Worm (Caenorhabditis elegans) whole organism, late embryonic: ENCODE data around the gene blos-4.

Experiments
- F13H6.1 ChIP-seq: sonication (generic microtip); optimal IDR thresholded peaks from 2 replicates; lab custom pipeline; 2016; ENCODE audit warnings: missing genetic modification characterization, missing compliant biosample characterization
- K02D7.2 ChIP-seq: sonication (generic microtip); optimal IDR thresholded peaks from 2 replicates; lab custom pipeline; 2017; ENCODE audit warnings: mild to moderate bottlenecking, missing genetic modification characterization, missing compliant biosample characterization
- K09A11.1 ChIP-seq: sonication (generic microtip); optimal IDR thresholded peaks from 2 replicates; lab custom pipeline; 2017; ENCODE audit warnings: antibody characterized with exemption, mild to moderate bottlenecking, missing genetic modification characterization, missing compliant biosample characterization; ENCODE audit not compliant: insufficient read depth
- T23F11.4 ChIP-seq: fragments of 200-800 bp; sonication (Bioruptor generic); optimal IDR thresholded peaks from 2 replicates; lab custom pipeline; 2018; ENCODE audit warnings: mild to moderate bottlenecking, missing genetic modification characterization, missing compliant biosample characterization
- ahr-1 ChIP-seq: sonication (generic microtip); optimal IDR thresholded peaks from 2 replicates; lab custom pipeline; 2016; ENCODE audit warnings: missing genetic modification characterization, missing compliant biosample characterization
- ama-1 ChIP-seq: fragments of 150-350 bp; optimal IDR thresholded peaks from 2 replicates; lab custom pipeline; 2014
- ceh-14 ChIP-seq: sonication (generic microtip); optimal IDR thresholded peaks from 2 replicates; lab custom pipeline; 2016; ENCODE audit warnings: missing genotype, missing genetic modification characterization, missing compliant biosample characterization
- ceh-18 ChIP-seq: sonication (generic microtip); optimal IDR thresholded peaks from 2 replicates; lab custom pipeline; 2016; ENCODE audit warnings: missing genetic modification characterization, missing compliant biosample characterization
- ceh-19 ChIP-seq: fragments of 200-800 bp; sonication (Bioruptor generic); optimal IDR thresholded peaks from 2 replicates; lab custom pipeline; 2018; ENCODE audit warnings: mild to moderate bottlenecking, missing genetic modification characterization, missing compliant biosample characterization
- ceh-24 ChIP-seq: sonication (generic microtip); optimal IDR thresholded peaks from 2 replicates; lab custom pipeline; 2016; ENCODE audit warnings: mild to moderate bottlenecking, missing genetic modification characterization, missing compliant biosample characterization
- ceh-30 ChIP-seq: fragments of 150-350 bp; optimal IDR thresholded peaks from 2 replicates; lab custom pipeline; 2014; ENCODE audit warnings: missing biosample characterization, missing genetic modification characterization
- ceh-34 ChIP-seq: sonication (generic microtip); optimal IDR thresholded peaks from 2 replicates; lab custom pipeline; 2016; ENCODE audit warnings: mild to moderate bottlenecking, missing genetic modification characterization, missing compliant biosample characterization
- ceh-45 ChIP-seq: fragments of 200-800 bp; sonication (Bioruptor generic); IDR thresholded peaks from 2 replicates; pipeline ENCODE4 v1.3.6; 2022; ENCODE audit warnings: missing genetic modification reagents, missing genetic modification characterization, missing compliant biosample characterization
- ceh-9 ChIP-seq: sonication (generic microtip); optimal IDR thresholded peaks from 2 replicates; lab custom pipeline; 2016; ENCODE audit warnings: mild to moderate bottlenecking, missing genetic modification characterization, inconsistent platforms, missing compliant biosample characterization
- che-1 ChIP-seq: sonication (generic microtip); optimal IDR thresholded peaks from 2 replicates; lab custom pipeline; 2016; ENCODE audit warnings: mild to moderate bottlenecking, missing genetic modification characterization, missing compliant biosample characterization
- dmd-4 ChIP-seq: sonication (generic microtip); optimal IDR thresholded peaks from 2 replicates; lab custom pipeline; 2016; ENCODE audit warnings: borderline replicate concordance, missing genetic modification characterization, missing compliant biosample characterization
- elt-2 ChIP-seq: sonication (generic microtip); optimal IDR thresholded peaks from 2 replicates; lab custom pipeline; 2016; ENCODE audit warnings: missing genetic modification reagents, missing genetic modification characterization, missing compliant biosample characterization
- elt-4 ChIP-seq: sonication (generic microtip); optimal IDR thresholded peaks from 2 replicates; lab custom pipeline; 2016; ENCODE audit warnings: missing genetic modification characterization, missing compliant biosample characterization
- eyg-1 ChIP-seq: sonication (generic microtip); optimal IDR thresholded peaks from 2 replicates; lab custom pipeline; 2016; ENCODE audit warnings: missing genotype, missing genetic modification characterization, missing compliant biosample characterization
- fax-1 ChIP-seq: sonication (generic microtip); optimal IDR thresholded peaks from 2 replicates; lab custom pipeline; 2016; ENCODE audit warnings: missing genotype, missing genetic modification characterization, missing compliant biosample characterization
- fkh-10 ChIP-seq: fragments of 150-350 bp; optimal IDR thresholded peaks from 2 replicates; lab custom pipeline; 2014; ENCODE audit warnings: missing biosample characterization, missing genetic modification reagents, missing genetic modification characterization
- fkh-6 ChIP-seq: sonication (generic microtip); optimal IDR thresholded peaks from 2 replicates; lab custom pipeline; 2016; ENCODE audit warnings: missing genetic modification characterization, missing compliant biosample characterization
- hlh-13 ChIP-seq: fragments of 200-800 bp; sonication (Bioruptor generic); optimal IDR thresholded peaks from 2 replicates; lab custom pipeline; 2018; ENCODE audit warnings: mild to moderate bottlenecking, missing genetic modification characterization, missing compliant biosample characterization
- hlh-15 ChIP-seq: sonication (generic microtip); optimal IDR thresholded peaks from 2 replicates; lab custom pipeline; 2016; ENCODE audit warnings: missing genetic modification characterization, missing compliant biosample characterization
- hlh-6 ChIP-seq: sonication (generic microtip); optimal IDR thresholded peaks from 2 replicates; lab custom pipeline; 2016; ENCODE audit warnings: missing genotype, missing genetic modification characterization, missing compliant biosample characterization
- hlh-8 ChIP-seq: sonication (generic microtip); optimal IDR thresholded peaks from 2 replicates; lab custom pipeline; 2016; ENCODE audit warnings: missing genotype, missing genetic modification characterization, missing compliant biosample characterization
- madf-2 ChIP-seq: sonication (generic microtip); optimal IDR thresholded peaks from 2 replicates; lab custom pipeline; 2017; ENCODE audit warnings: missing genetic modification characterization, missing compliant biosample characterization
- mec-3 ChIP-seq: sonication (generic microtip); optimal IDR thresholded peaks from 2 replicates; lab custom pipeline; 2016; ENCODE audit warnings: borderline replicate concordance, missing genetic modification characterization, missing compliant biosample characterization
- nfya-1 ChIP-seq: sonication (generic microtip); optimal IDR thresholded peaks from 2 replicates; lab custom pipeline; 2017; ENCODE audit warnings: missing genetic modification characterization, mild to moderate bottlenecking, missing compliant biosample characterization, antibody characterized with exemption, moderate library complexity
- nhr-11 ChIP-seq: fragments of 150-350 bp; optimal IDR thresholded peaks from 2 replicates; lab custom pipeline; 2014; ENCODE audit warnings: missing biosample characterization, missing genetic modification characterization
- nhr-232 ChIP-seq: sonication (generic microtip); optimal IDR thresholded peaks from 2 replicates; lab custom pipeline; 2016; ENCODE audit warnings: missing genetic modification characterization, missing compliant biosample characterization
- npax-4 ChIP-seq: sonication (generic microtip); optimal IDR thresholded peaks from 2 replicates; lab custom pipeline; 2016; ENCODE audit warnings: missing genetic modification characterization, missing compliant biosample characterization
- pag-3 ChIP-seq: sonication (generic microtip); optimal IDR thresholded peaks from 2 replicates; lab custom pipeline; 2016; ENCODE audit warnings: missing compliant biosample characterization, missing genetic modification characterization, borderline replicate concordance
- pax-1 ChIP-seq: fragments of 150-350 bp; optimal IDR thresholded peaks from 2 replicates; lab custom pipeline; 2014; ENCODE audit warnings: missing biosample characterization, missing genetic modification characterization
- pha-2 ChIP-seq: sonication (generic microtip); optimal IDR thresholded peaks from 2 replicates; lab custom pipeline; 2017; ENCODE audit warnings: mild to moderate bottlenecking, missing genetic modification characterization, missing compliant biosample characterization
- pros-1 ChIP-seq: fragments of 150-350 bp; optimal IDR thresholded peaks from 2 replicates; lab custom pipeline; 2014; ENCODE audit warnings: missing biosample characterization, missing genetic modification reagents, missing genetic modification characterization
- ref-2 ChIP-seq: sonication (generic microtip); optimal IDR thresholded peaks from 2 replicates; lab custom pipeline; 2016; ENCODE audit warnings: missing genetic modification characterization, missing compliant biosample characterization
- rnt-1 ChIP-seq: sonication (generic microtip); optimal IDR thresholded peaks from 2 replicates; lab custom pipeline; 2016; ENCODE audit warnings: missing genetic modification characterization, missing compliant biosample characterization
- sdc-2 ChIP-seq: sonication (generic microtip); optimal IDR thresholded peaks from 2 replicates; lab custom pipeline; 2016; ENCODE audit warnings: missing genotype, missing genetic modification characterization, missing compliant biosample characterization
- syd-9 ChIP-seq: sonication (generic microtip); optimal IDR thresholded peaks from 2 replicates; lab custom pipeline; 2016; ENCODE audit warnings: mild to moderate bottlenecking, missing genetic modification characterization, moderate library complexity, missing compliant biosample characterization
- tbx-2 ChIP-seq: sonication (generic microtip); optimal IDR thresholded peaks from 2 replicates; lab custom pipeline; 2016; ENCODE audit warnings: missing genetic modification characterization, missing compliant biosample characterization
- ttx-3 ChIP-seq: sonication (generic microtip); optimal IDR thresholded peaks from 2 replicates; lab custom pipeline; 2016; ENCODE audit warnings: missing genetic modification reagents, missing genetic modification characterization, missing compliant biosample characterization
- unc-3 ChIP-seq, 2 experiments: fragments of 200-800 bp in 1 of 2; sonication (Bioruptor generic) in 1 of 2; sonication (generic microtip) in 1 of 2; conservative IDR thresholded peaks in 1 of 2; optimal IDR thresholded peaks in 1 of 2; 2 replicates each; pipeline versions ENCODE4 v1.3.6 to Lab custom; 2016 to 2022; ENCODE audit warnings: missing compliant biosample characterization in 2 of 2, missing genetic modification characterization in 2 of 2, missing genetic modification reagents in 1 of 2
- unc-55 ChIP-seq: sonication (generic microtip); optimal IDR thresholded peaks from 2 replicates; lab custom pipeline; 2017; ENCODE audit warnings: missing biosample characterization, missing genetic modification reagents, missing genetic modification characterization
- unc-86 ChIP-seq: sonication (generic microtip); optimal IDR thresholded peaks from 2 replicates; lab custom pipeline; 2016; ENCODE audit warnings: missing genetic modification characterization, missing compliant biosample characterization
- zip-5 ChIP-seq: sonication (generic microtip); optimal IDR thresholded peaks from 2 replicates; lab custom pipeline; 2016; ENCODE audit warnings: missing genetic modification characterization, missing compliant biosample characterization
- ztf-16 ChIP-seq: sonication (generic microtip); optimal IDR thresholded peaks from 2 replicates; lab custom pipeline; 2017; ENCODE audit warnings: missing genetic modification characterization, missing compliant biosample characterization

The blos-4 gene

ce11 chrII:6247011-6247410 lies 2.0 kb downstream of the blos-4 start, which contains the start of gene T24H7.2:
Gene T24H7.2, plus strand, starts transcription at chrII:6247311.
- TF ChIP-seq zip-5 (tag; lab: Kevin White, UChicago) (no peak), pag-3 (tag; lab: Kevin White, UChicago) (no peak), elt-2 (tag; lab: Kevin White, UChicago) (no peak), K02D7.2 (tag; lab: Kevin White, UChicago) (no peak), ceh-45 (GFP tag; lab: Robert Waterston, UW) (no peak), ceh-24 (tag; lab: Kevin White, UChicago) (no peak), ceh-18 (tag; lab: Kevin White, UChicago) (no peak)
- TF ChIP-seq, all 69 proteins: peak for 0

ce11 chrII:6248029-6248428 lies 3.0 kb downstream of the blos-4 start:
- TF ChIP-seq nhr-232 (tag; lab: Kevin White, UChicago) (no peak), pag-3 (tag; lab: Kevin White, UChicago) (no peak), hlh-13 (GFP tag; lab: Kevin White, UChicago) (no peak), npax-4 (no peak), zip-5 (tag; lab: Kevin White, UChicago) (no peak), ceh-24 (tag; lab: Kevin White, UChicago) (no peak), madf-2 (tag; lab: Kevin White, UChicago) (no peak), ceh-19 (GFP tag; lab: Kevin White, UChicago) (no peak), hlh-15 (no peak), che-1 (no peak), ztf-16 (tag; lab: Kevin White, UChicago) (no peak), mec-3 (tag; lab: Kevin White, UChicago) (no peak), eyg-1 (no peak), nhr-11 (tag; lab: Kevin White, UChicago) (no peak), K02D7.2 (tag; lab: Kevin White, UChicago) (no peak)

- TF ChIP-seq hlh-6 (tag; lab: Kevin White, UChicago), result peak; percentile 84
- TF ChIP-seq T23F11.4 (GFP tag; lab: Kevin White, UChicago), result peak; percentile 78
- peak; percentile 72 for TF ChIP-seq syd-9 (tag; lab: Kevin White, UChicago)
- no peak for TF ChIP-seq ceh-30 (tag; lab: Kevin White, UChicago)
- peak; percentile 52 for TF ChIP-seq pha-2 (tag; lab: Kevin White, UChicago)
- TF ChIP-seq ttx-3, result peak; percentile 42
- peak; percentile 86 for TF ChIP-seq ceh-19 (GFP tag; lab: Kevin White, UChicago)
- no peak for TF ChIP-seq fkh-10 (GFP tag; lab: Kevin White, UChicago)
- TF ChIP-seq pax-1 (tag; lab: Kevin White, UChicago), result no peak
- no peak for TF ChIP-seq mec-3 (tag; lab: Kevin White, UChicago)
- TF ChIP-seq rnt-1, result peak; percentile 42
- TF ChIP-seq ahr-1 (tag; lab: Kevin White, UChicago), result peak; percentile 68
- TF ChIP-seq unc-3 (GFP tag; conservative IDR thresholded peaks at IDR 0.05; lab: Robert Waterston, UW), result peak; percentile 73; the same call in 1 of the 2 replicates
- peak; percentile 50 for TF ChIP-seq unc-3 (tag; optimal IDR thresholded peaks at IDR 0.05; lab: Kevin White, UChicago)
- peak; percentile 24 for TF ChIP-seq ceh-14 (tag; lab: Kevin White, UChicago)
- peak; percentile 70 for TF ChIP-seq ceh-18 (tag; lab: Kevin White, UChicago)
- peak; percentile 60 for TF ChIP-seq ceh-45 (GFP tag; lab: Robert Waterston, UW)
- no peak for TF ChIP-seq nfya-1 (tag; lab: Kevin White, UChicago)
- TF ChIP-seq unc-55, result no peak
- TF ChIP-seq K09A11.1 (tag; lab: Kevin White, UChicago), result peak; percentile 25
- peak; percentile 74 for TF ChIP-seq hlh-13 (GFP tag; lab: Kevin White, UChicago)
- peak; percentile 59 for TF ChIP-seq dmd-4 (tag; lab: Kevin White, UChicago)
- TF ChIP-seq ztf-16 (tag; lab: Kevin White, UChicago), result peak; percentile 81
- TF ChIP-seq hlh-8 (tag; lab: Kevin White, UChicago), result no peak
- TF ChIP-seq nhr-11 (tag; lab: Kevin White, UChicago), result no peak
- TF ChIP-seq fkh-6, result peak; percentile 87
- peak; percentile 74 for TF ChIP-seq ceh-34 (tag; lab: Kevin White, UChicago)
- peak; percentile 38 for TF ChIP-seq ceh-9
- peak; percentile 59 for TF ChIP-seq ref-2
- TF ChIP-seq elt-4 (tag; lab: Kevin White, UChicago), result no peak
- no peak for TF ChIP-seq pros-1
- TF ChIP-seq unc-86, result peak; percentile 48
- peak; percentile 81 for TF ChIP-seq tbx-2 (tag; lab: Kevin White, UChicago)
- TF ChIP-seq elt-2 (tag; lab: Kevin White, UChicago), result peak; percentile 76
- TF ChIP-seq sdc-2 (tag; lab: Kevin White, UChicago), result peak; percentile 61
- TF ChIP-seq F13H6.1, result peak; percentile 40
- peak; percentile 71 for TF ChIP-seq fax-1
- TF ChIP-seq ama-1 (lab: Kevin White, UChicago), result no peak
These were observed 3.5 kb downstream of the blos-4 start for ce11 chrII:6248503-6248902.
